Fruit fly (Drosophila melanogaster): Measurements from ENCODE around the gene CG9330.

Gene CG9330

DNA sequence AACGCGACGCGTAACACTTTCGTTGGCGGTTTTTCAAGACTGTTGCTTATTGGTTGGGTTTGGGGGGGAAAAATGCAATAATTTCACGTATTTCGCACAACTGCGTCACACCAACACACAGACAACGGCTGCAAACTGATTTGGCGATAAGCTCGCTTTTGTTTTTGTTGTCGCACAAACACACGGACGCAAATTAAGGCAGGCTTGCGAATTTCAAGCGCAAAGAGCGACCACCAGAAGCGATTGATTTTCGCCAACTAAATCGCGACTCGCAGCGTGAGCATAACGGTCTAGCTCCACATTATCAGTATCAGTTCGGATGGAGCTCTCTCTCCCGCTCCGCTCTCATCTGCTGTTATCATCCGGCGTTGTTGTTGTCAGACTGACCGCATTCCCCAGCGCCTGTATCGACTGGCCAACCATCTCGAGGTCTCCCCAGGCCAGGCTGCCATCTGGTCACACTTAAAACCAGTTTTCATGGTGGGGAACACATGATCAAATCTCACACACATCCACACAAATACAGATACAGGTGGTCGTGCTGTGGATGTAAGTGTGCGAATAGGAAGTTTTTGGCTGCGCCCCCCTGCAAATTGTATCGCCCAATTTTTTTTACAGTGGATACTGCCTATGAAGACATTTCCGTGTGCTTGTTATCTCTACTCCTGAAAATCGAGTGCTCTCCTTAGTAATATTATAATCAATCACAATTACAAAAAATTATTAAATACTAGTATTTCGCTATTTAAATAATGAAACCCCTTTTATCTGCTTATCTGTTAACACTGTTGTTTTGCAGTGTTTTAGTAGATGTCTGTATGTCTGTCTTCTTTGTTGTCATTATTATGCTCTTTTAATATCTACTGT is 46.9 kb downstream of the CG9330 start (continued):
- TF ChIP-seq eve (GFP tag; optimal IDR thresholded peaks at IDR 0.05) (peak in 1 of 2 experiments; percentile 66), CG17359 (tag; optimal IDR thresholded peaks at IDR 0.05) (peak; percentile 42), pan (optimal IDR thresholded peaks at IDR 0.05) (no peak), pan (GFP tag; optimal IDR thresholded peaks at IDR 0.05 in 1 of 2, IDR thresholded peaks at IDR 0.05 in 1 of 2) (peak in 1 of 2 experiments; percentile 57), CG7745 (tag; optimal IDR thresholded peaks at IDR 0.05) (no peak), CG8290 (GFP tag; optimal IDR thresholded peaks at IDR 0.05) (no peak), CG8290 (tag; optimal IDR thresholded peaks at IDR 0.05) (peak in 1 of 2 experiments; percentile 70), tup (GFP tag; optimal IDR thresholded peaks at IDR 0.05) (no peak), CG17328 (GFP tag; IDR thresholded peaks at IDR 0.05) (no peak), CG4730 (GFP tag; IDR thresholded peaks at IDR 0.05) (0 out of 2 replicates have a peak, but pooled peaks have one; percentile 20), CG15011 (GFP tag; optimal IDR thresholded peaks at IDR 0.05) (peak; percentile 64), CG7786 (GFP tag; optimal IDR thresholded peaks at IDR 0.05) (peak; percentile 50), ems (GFP tag; optimal IDR thresholded peaks at IDR 0.05) (peak; percentile 33), CG17361 (GFP tag; IDR thresholded peaks at IDR 0.05) (peak; percentile 59), CG2678 (tag; optimal IDR thresholded peaks at IDR 0.05) (peak; percentile 78), CG7372 (GFP tag; IDR thresholded peaks at IDR 0.05) (peak; percentile 56; the same call in 1 of the 2 replicates), Atf6 (GFP tag; IDR thresholded peaks at IDR 0.05) (peak; percentile 71), Sox102F (GFP tag; optimal IDR thresholded peaks at IDR 0.05) (peak; percentile 56), Doc2 (GFP tag; IDR thresholded peaks at IDR 0.05) (no peak), chinmo (GFP tag; IDR thresholded peaks at IDR 0.05; ENCODE audit: partially characterized antibody) (peak; percentile 82; the same call in 3 of the 4 replicates), CG18764 (GFP tag; optimal IDR thresholded peaks at IDR 0.05) (no peak), oc (tag; optimal IDR thresholded peaks at IDR 0.05) (peak; percentile 17), E2f1 (GFP tag; IDR thresholded peaks at IDR 0.05) (peak; percentile 55; the same call in 1 of the 2 replicates), sd (tag; optimal IDR thresholded peaks at IDR 0.05) (peak; percentile 74), gcm (GFP tag; optimal IDR thresholded peaks at IDR 0.05) (peak; percentile 31), CG11247 (GFP tag; IDR thresholded peaks at IDR 0.05) (peak; percentile 41; the same call in 1 of the 2 replicates), fu2 (GFP tag; optimal IDR thresholded peaks at IDR 0.05) (peak; percentile 14), CG3847 (GFP tag; IDR thresholded peaks at IDR 0.05) (peak; percentile 73), CG6791 (GFP tag; IDR thresholded peaks at IDR 0.05; ENCODE audit: partially characterized antibody) (no peak), ac (GFP tag; optimal IDR thresholded peaks at IDR 0.05) (no peak), danr (GFP tag; IDR thresholded peaks at IDR 0.05) (0 out of 2 replicates have a peak, but pooled peaks have one; percentile 52), Trl (optimal IDR thresholded peaks at IDR 0.05) (peak; percentile 71 to 79), Trl (GFP tag; optimal IDR thresholded peaks at IDR 0.05) (no peak), pho (GFP tag; optimal IDR thresholded peaks at IDR 0.05) (peak; percentile 66), Sry-δ (GFP tag; optimal IDR thresholded peaks at IDR 0.05) (peak; percentile 4), pzg (GFP tag; optimal IDR thresholded peaks at IDR 0.05) (peak; percentile 44), CG17385 (GFP tag; optimal IDR thresholded peaks at IDR 0.05) (peak; percentile 43), CG31441 (GFP tag; IDR thresholded peaks at IDR 0.05) (peak; percentile 42), Adf1 (GFP tag; IDR thresholded peaks at IDR 0.05) (peak; percentile 57; the same call in 1 of the 2 replicates), Lpt (GFP tag; optimal IDR thresholded peaks at IDR 0.05) (no peak), eyg (GFP tag; optimal IDR thresholded peaks at IDR 0.05) (no peak), CHES-1-like (GFP tag; optimal IDR thresholded peaks at IDR 0.05) (no peak), Blimp-1 (GFP tag; optimal IDR thresholded peaks at IDR 0.05) (peak; percentile 11), CG7839 (tag; optimal IDR thresholded peaks at IDR 0.05) (peak; percentile 75), CG6689 (GFP tag; IDR thresholded peaks at IDR 0.05) (peak; percentile 51), CG4617 (GFP tag; optimal IDR thresholded peaks at IDR 0.05; ENCODE audit: borderline replicate concordance) (peak; percentile 9), h (optimal IDR thresholded peaks at IDR 0.05) (no peak), ATbp (GFP tag; optimal IDR thresholded peaks at IDR 0.05) (no peak), CG4820 (GFP tag; optimal IDR thresholded peaks at IDR 0.05) (peak; percentile 16), ci (GFP tag; IDR thresholded peaks at IDR 0.05) (peak; percentile 67; the same call in 2 of the 3 replicates)
